Worm (Caenorhabditis elegans) whole organism, L2 larva: ENCODE measurements around the gene dpm-3.

Source experiments
- C34F6.9 ChIP-seq: fragments of 150-350 bp; optimal IDR thresholded peaks from 2 replicates; lab custom pipeline; 2014; ENCODE audit warnings: missing biosample characterization, missing genetic modification characterization
- F13H6.1 ChIP-seq: sonication (generic microtip); optimal IDR thresholded peaks from 2 replicates; lab custom pipeline; 2016; ENCODE audit warnings: missing genetic modification characterization, missing compliant biosample characterization
- R02D3.7 ChIP-seq: fragments of 150-350 bp; optimal IDR thresholded peaks from 2 replicates; lab custom pipeline; 2014; ENCODE audit warnings: missing biosample characterization, missing genetic modification characterization
- Y55F3AM.14 ChIP-seq: fragments of 200-800 bp; sonication (Bioruptor generic); optimal IDR thresholded peaks from 2 replicates; lab custom pipeline; 2018; ENCODE audit warnings: mild to moderate bottlenecking, missing genetic modification characterization, missing compliant biosample characterization
- ZK546.5 ChIP-seq: sonication (generic microtip); optimal IDR thresholded peaks from 2 replicates; lab custom pipeline; 2017; ENCODE audit warnings: missing biosample characterization, missing genetic modification characterization
- alr-1 ChIP-seq: fragments of 150-350 bp; optimal IDR thresholded peaks from 2 replicates; lab custom pipeline; 2014; ENCODE audit warnings: missing biosample characterization, missing genetic modification characterization
- aly-2 ChIP-seq: fragments of 150-350 bp; optimal IDR thresholded peaks from 2 replicates; lab custom pipeline; 2014; ENCODE audit warnings: missing biosample characterization, missing genetic modification characterization
- ama-1 ChIP-seq: fragments of 150-350 bp; optimal IDR thresholded peaks from 2 replicates; lab custom pipeline; 2018; ENCODE audit warnings: inconsistent platforms
- blmp-1 ChIP-seq: sonication (generic microtip); optimal IDR thresholded peaks from 2 replicates; lab custom pipeline; 2017; ENCODE audit warnings: missing genetic modification characterization, mild to moderate bottlenecking, missing compliant biosample characterization, antibody characterized with exemption, moderate library complexity; ENCODE audit not compliant: insufficient read depth
- ceh-16 ChIP-seq: fragments of 150-350 bp; optimal IDR thresholded peaks from 2 replicates; lab custom pipeline; 2014; ENCODE audit warnings: missing biosample characterization, missing genetic modification characterization
- ceh-82 ChIP-seq: fragments of 150-350 bp; optimal IDR thresholded peaks from 2 replicates; lab custom pipeline; 2014; ENCODE audit warnings: missing biosample characterization, missing genetic modification characterization
- crh-2 ChIP-seq: sonication (generic microtip); optimal IDR thresholded peaks from 2 replicates; lab custom pipeline; 2017; ENCODE audit warnings: missing biosample characterization, missing genetic modification characterization
- dmd-4 ChIP-seq: sonication (generic microtip); optimal IDR thresholded peaks from 2 replicates; lab custom pipeline; 2017; ENCODE audit warnings: missing biosample characterization, missing genetic modification characterization
- egl-27 ChIP-seq: sonication (generic microtip); optimal IDR thresholded peaks from 3 replicates; lab custom pipeline; 2017; ENCODE audit warnings: missing biosample characterization, missing genetic modification reagents, missing genetic modification characterization
- elt-3 ChIP-seq: sonication (generic microtip); optimal IDR thresholded peaks from 2 replicates; lab custom pipeline; 2017; ENCODE audit warnings: missing biosample characterization, missing genetic modification characterization
- fos-1 ChIP-seq: fragments of 150-350 bp; optimal IDR thresholded peaks from 2 replicates; lab custom pipeline; 2014; ENCODE audit warnings: missing biosample characterization, missing genetic modification characterization
- gmeb-1 ChIP-seq: fragments of 150-350 bp; optimal IDR thresholded peaks from 2 replicates; lab custom pipeline; 2014; ENCODE audit warnings: missing biosample characterization, missing genetic modification characterization
- lin-11 ChIP-seq: fragments of 150-350 bp; sonication (generic microtip); optimal IDR thresholded peaks from 2 replicates; lab custom pipeline; 2014; ENCODE audit warnings: missing biosample characterization, missing genetic modification characterization, inconsistent platforms, mixed read lengths
- lin-13 ChIP-seq: fragments of 150-350 bp; optimal IDR thresholded peaks from 2 replicates; lab custom pipeline; 2014; ENCODE audit warnings: missing biosample characterization, missing genetic modification reagents, missing genetic modification characterization
- lin-39 ChIP-seq: fragments of 150-350 bp; optimal IDR thresholded peaks from 2 replicates; lab custom pipeline; 2014; ENCODE audit warnings: missing biosample characterization, missing genetic modification reagents, missing genetic modification characterization
- lsy-2 ChIP-seq, 2 experiments: fragments of 150-350 bp in 1 of 2; sonication (generic microtip) in 1 of 2; optimal IDR thresholded peaks; 2 replicates each; lab custom pipeline; 2014 to 2017; ENCODE audit warnings: missing biosample characterization in 2 of 2, missing genetic modification characterization in 2 of 2
- mab-5 ChIP-seq: fragments of 150-350 bp; optimal IDR thresholded peaks from 2 replicates; lab custom pipeline; 2014; ENCODE audit warnings: missing biosample characterization, missing genetic modification characterization
- mbf-1 ChIP-seq: sonication (generic microtip); optimal IDR thresholded peaks from 2 replicates; lab custom pipeline; 2017; ENCODE audit warnings: missing biosample characterization, missing genetic modification characterization
- mdl-1 ChIP-seq, 2 experiments: fragments of 150-350 bp in 1 of 2; sonication (generic microtip) in 1 of 2; optimal IDR thresholded peaks; 2 replicates each; lab custom pipeline; 2017; ENCODE audit warnings: missing biosample characterization in 2 of 2, missing genetic modification characterization in 2 of 2
- nhr-10 ChIP-seq: sonication (generic microtip); optimal IDR thresholded peaks from 2 replicates; lab custom pipeline; 2017; ENCODE audit warnings: missing biosample characterization, missing genetic modification characterization
- nhr-11 ChIP-seq: fragments of 150-350 bp; optimal IDR thresholded peaks from 2 replicates; lab custom pipeline; 2014; ENCODE audit warnings: missing biosample characterization, missing genetic modification characterization
- nhr-12 ChIP-seq: fragments of 150-350 bp; optimal IDR thresholded peaks from 2 replicates; lab custom pipeline; 2014; ENCODE audit warnings: missing biosample characterization, missing genetic modification characterization
- nhr-129 ChIP-seq: fragments of 150-350 bp; optimal IDR thresholded peaks from 2 replicates; lab custom pipeline; 2014; ENCODE audit warnings: missing biosample characterization, missing genetic modification characterization
- nhr-21 ChIP-seq: fragments of 150-350 bp; optimal IDR thresholded peaks from 2 replicates; lab custom pipeline; 2014; ENCODE audit warnings: missing biosample characterization, missing genetic modification characterization
- nhr-23 ChIP-seq: fragments of 150-350 bp; optimal IDR thresholded peaks from 2 replicates; lab custom pipeline; 2014; ENCODE audit warnings: missing biosample characterization, missing genetic modification reagents, missing genetic modification characterization
- nhr-237 ChIP-seq: fragments of 150-350 bp; optimal IDR thresholded peaks from 2 replicates; lab custom pipeline; 2014; ENCODE audit warnings: missing biosample characterization, missing genetic modification characterization
- nhr-25 ChIP-seq: fragments of 150-350 bp; sonication (generic microtip); optimal IDR thresholded peaks from 3 replicates; lab custom pipeline; 2014; ENCODE audit warnings: missing biosample characterization, missing genetic modification characterization
- nhr-6 ChIP-seq: fragments of 150-350 bp; optimal IDR thresholded peaks from 2 replicates; lab custom pipeline; 2014; ENCODE audit warnings: missing biosample characterization, missing genetic modification characterization
- nhr-77 ChIP-seq: fragments of 150-350 bp; optimal IDR thresholded peaks from 2 replicates; lab custom pipeline; 2014; ENCODE audit warnings: missing biosample characterization, missing genetic modification characterization
- peb-1 ChIP-seq: fragments of 150-350 bp; optimal IDR thresholded peaks from 2 replicates; lab custom pipeline; 2014; ENCODE audit warnings: missing biosample characterization, missing genetic modification characterization
- sem-4 ChIP-seq: fragments of 150-350 bp; optimal IDR thresholded peaks from 2 replicates; lab custom pipeline; 2014; ENCODE audit warnings: missing biosample characterization, missing genetic modification reagents, missing genetic modification characterization
- skn-1 ChIP-seq: sonication (generic microtip); optimal IDR thresholded peaks from 2 replicates; lab custom pipeline; 2017; ENCODE audit warnings: missing biosample characterization, missing genetic modification characterization
- sma-3 ChIP-seq: sonication (generic microtip); optimal IDR thresholded peaks from 2 replicates; lab custom pipeline; 2016; ENCODE audit warnings: missing genetic modification reagents, missing genetic modification characterization, missing compliant biosample characterization
- sma-9 ChIP-seq, 2 experiments: fragments of 150-350 bp in 1 of 2; sonication (generic microtip) in 1 of 2; optimal IDR thresholded peaks; 2 replicates each; lab custom pipeline; 2014 to 2016; ENCODE audit warnings: missing genetic modification characterization in 2 of 2, mild to moderate bottlenecking in 1 of 2, missing biosample characterization in 1 of 2, missing compliant biosample characterization in 1 of 2, missing genetic modification reagents in 1 of 2, moderate library complexity in 1 of 2
- snpc-4 ChIP-seq: fragments of 150-350 bp; optimal IDR thresholded peaks from 2 replicates; lab custom pipeline; 2014; ENCODE audit warnings: missing biosample characterization, missing genetic modification characterization
- unc-39 ChIP-seq: fragments of 150-350 bp; optimal IDR thresholded peaks from 2 replicates; lab custom pipeline; 2014; ENCODE audit warnings: missing biosample characterization, missing genetic modification characterization
- unc-55 ChIP-seq: fragments of 150-350 bp; sonication (generic microtip); optimal IDR thresholded peaks from 3 replicates; lab custom pipeline; 2014; ENCODE audit warnings: missing biosample characterization, missing genetic modification reagents, missing genetic modification characterization
- unc-62 ChIP-seq: fragments of 150-350 bp; optimal IDR thresholded peaks from 2 replicates; lab custom pipeline; 2014; ENCODE audit warnings: missing biosample characterization, missing genetic modification reagents, missing genetic modification characterization
- zag-1 ChIP-seq: fragments of 150-350 bp; optimal IDR thresholded peaks from 2 replicates; lab custom pipeline; 2014; ENCODE audit warnings: missing biosample characterization, missing genetic modification characterization
- ztf-1 ChIP-seq: fragments of 200-800 bp; sonication (Bioruptor generic); conservative IDR thresholded peaks from 2 replicates; pipeline ENCODE4 v1.3.6; 2022; ENCODE audit warnings: missing genetic modification characterization, missing compliant biosample characterization
- ztf-11 ChIP-seq: sonication (generic microtip); optimal IDR thresholded peaks from 2 replicates; lab custom pipeline; 2017; ENCODE audit warnings: missing biosample characterization, missing genetic modification characterization
- ztf-4 ChIP-seq: fragments of 150-350 bp; optimal IDR thresholded peaks from 2 replicates; lab custom pipeline; 2014; ENCODE audit warnings: missing biosample characterization, missing genetic modification characterization

The dpm-3 gene

DNA sequence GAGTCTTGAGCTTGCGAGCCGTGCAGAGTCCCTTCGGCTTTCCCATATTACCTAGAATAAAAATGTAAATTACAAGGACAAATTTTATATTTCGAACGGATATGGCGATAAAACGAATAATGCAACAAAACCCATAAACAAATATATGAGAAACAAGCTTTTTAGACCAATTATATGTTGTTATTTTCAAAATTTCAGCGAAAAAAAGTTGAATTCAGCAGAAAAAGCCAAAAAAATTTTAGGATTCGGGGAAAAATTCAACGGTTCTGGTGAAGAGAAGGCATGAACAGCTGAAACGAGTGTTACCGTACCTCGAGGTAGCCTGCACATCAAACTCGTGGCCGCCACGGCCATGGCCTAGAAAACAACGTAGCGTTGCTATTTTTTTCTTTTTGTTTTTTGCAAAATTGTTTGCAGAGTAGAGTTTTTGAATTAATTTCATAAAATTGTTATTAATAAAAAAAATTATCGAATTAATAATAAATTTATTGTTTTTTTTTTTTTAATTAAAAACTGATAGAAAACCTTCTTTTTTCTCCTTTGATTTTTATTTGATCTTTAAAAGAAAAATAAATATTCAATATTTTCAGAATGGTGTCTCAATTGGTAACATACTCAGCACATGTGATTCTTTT lies at the start of gene dpm-3, which contains the start of gene rps-23:
TSS of gene dpm-3 (plus strand) at position 585 of the 635 bp plus-strand sequence.
TSS of gene rps-23 (minus strand) at position 51 of the 635 bp plus-strand sequence.
- peak; percentile 90 for TF ChIP-seq ceh-82 (tag; lab: Kevin White, UChicago)
- peak; percentile 89 for TF ChIP-seq F13H6.1 (tag; lab: Kevin White, UChicago)
- TF ChIP-seq skn-1, result peak; percentile 75
- no peak for TF ChIP-seq nhr-10 (tag; lab: Kevin White, UChicago)
- peak; percentile 33 to 49 for TF ChIP-seq mdl-1 (tag; optimal IDR thresholded peaks at IDR 0.05; lab: Kevin White, UChicago)
- TF ChIP-seq nhr-237 (tag; lab: Kevin White, UChicago), result peak; percentile 62
- peak; percentile 8 for TF ChIP-seq ceh-16 (tag; lab: Kevin White, UChicago)
- TF ChIP-seq lin-13 (GFP tag; lab: Kevin White, UChicago), result peak; percentile 96
- no peak for TF ChIP-seq mbf-1 (tag; lab: Kevin White, UChicago)
- peak; percentile 11 for TF ChIP-seq nhr-11
- TF ChIP-seq unc-62 (GFP tag; lab: Kevin White, UChicago), result no peak
- peak; percentile 95 for TF ChIP-seq sma-3 (GFP tag; lab: Kevin White, UChicago)
- peak; percentile 98 for TF ChIP-seq unc-55 (GFP tag; lab: Kevin White, UChicago)
- no peak for TF ChIP-seq alr-1 (tag; lab: Kevin White, UChicago)
- peak; percentile 50 for TF ChIP-seq nhr-77 (tag; lab: Kevin White, UChicago)
- no peak for TF ChIP-seq elt-3 (tag; lab: Kevin White, UChicago)
- TF ChIP-seq ztf-11 (tag; lab: Kevin White, UChicago), result no peak
- peak; percentile 73 for TF ChIP-seq egl-27 (tag; lab: Kevin White, UChicago)
- peak; percentile 76 for TF ChIP-seq nhr-6 (tag; lab: Kevin White, UChicago)
- TF ChIP-seq crh-2 (tag; lab: Kevin White, UChicago), result peak; percentile 96
- TF ChIP-seq peb-1 (tag; lab: Kevin White, UChicago), result no peak
- TF ChIP-seq unc-39 (tag; lab: Kevin White, UChicago), result no peak
- TF ChIP-seq nhr-12 (tag; lab: Kevin White, UChicago), result no peak
- peak; percentile 73 for TF ChIP-seq Y55F3AM.14 (GFP tag; lab: Kevin White, UChicago)
- peak; percentile 25 for TF ChIP-seq ama-1 (lab: Kevin White, UChicago)
- peak; percentile 99 for TF ChIP-seq nhr-129
- peak; percentile 88 for TF ChIP-seq sem-4 (tag; lab: Kevin White, UChicago)
- no peak for TF ChIP-seq ztf-1 (GFP tag; lab: Robert Waterston, UW)
- TF ChIP-seq snpc-4 (tag; lab: Kevin White, UChicago), result peak; percentile 79
- peak; percentile 80 for TF ChIP-seq mab-5 (tag; lab: Kevin White, UChicago)
- no peak for TF ChIP-seq lin-39 (tag; lab: Kevin White, UChicago)
- peak; percentile 98 for TF ChIP-seq ZK546.5 (tag; lab: Kevin White, UChicago)
- TF ChIP-seq gmeb-1 (tag; lab: Kevin White, UChicago), result peak; percentile 92
- TF ChIP-seq fos-1 (tag; lab: Kevin White, UChicago), result peak; percentile 81
- no peak for TF ChIP-seq aly-2 (tag; lab: Kevin White, UChicago)
- TF ChIP-seq R02D3.7 (tag; lab: Kevin White, UChicago), result peak; percentile 51
- TF ChIP-seq blmp-1 (tag; lab: Kevin White, UChicago), result peak; percentile 75
- TF ChIP-seq ztf-4 (tag; lab: Kevin White, UChicago), result peak; percentile 86
- TF ChIP-seq C34F6.9 (tag; lab: Kevin White, UChicago), result peak; percentile 96
- TF ChIP-seq zag-1, result peak; percentile 61
- TF ChIP-seq lin-11, result peak; percentile 97
- no peak for TF ChIP-seq nhr-23 (tag; lab: Kevin White, UChicago)
- peak; percentile 88 for TF ChIP-seq nhr-21 (tag; lab: Kevin White, UChicago)
- peak; percentile 99 to 100 for TF ChIP-seq lsy-2 (tag; optimal IDR thresholded peaks at IDR 0.05; lab: Kevin White, UChicago)
- peak; percentile 93 for TF ChIP-seq nhr-25
- peak; percentile 93 for TF ChIP-seq sma-9 (GFP tag; optimal IDR thresholded peaks at IDR 0.05; lab: Kevin White, UChicago)
- TF ChIP-seq sma-9 (tag; optimal IDR thresholded peaks at IDR 0.05; lab: Kevin White, UChicago), result no peak
- no peak for TF ChIP-seq dmd-4 (tag; lab: Kevin White, UChicago)
